Worm (Caenorhabditis elegans) whole organism, L4 larva: ENCODE data around the gene C06C6.8.
A peak's percentile ranks its signal among the peaks of the same experiment; 100 is the strongest.

ENCODE experiments used
- F10B5.3 ChIP-seq: sonication (generic microtip); optimal IDR thresholded peaks from 2 replicates; lab custom pipeline; 2016; ENCODE audit warnings: mild to moderate bottlenecking, missing genetic modification characterization, missing compliant biosample characterization
- F26F4.8 ChIP-seq: fragments of 200-800 bp; sonication (Bioruptor generic); conservative IDR thresholded peaks from 2 replicates; pipeline ENCODE4 v1.3.6; 2022; ENCODE audit warnings: missing genetic modification characterization, missing compliant biosample characterization
- R02D3.7 ChIP-seq: fragments of 150-350 bp; sonication (generic microtip); optimal IDR thresholded peaks from 3 replicates; lab custom pipeline; 2014; ENCODE audit warnings: missing biosample characterization, missing genetic modification characterization
- T20F7.1 ChIP-seq: fragments of 200-800 bp; sonication (Bioruptor generic); optimal IDR thresholded peaks from 2 replicates; lab custom pipeline; 2018; ENCODE audit warnings: mild to moderate bottlenecking, missing genetic modification characterization, missing compliant biosample characterization
- ZK546.5 ChIP-seq, 2 experiments: sonication (generic microtip); optimal IDR thresholded peaks; 2 replicates each; lab custom pipeline; 2017; ENCODE audit warnings: missing biosample characterization in 2 of 2, missing genetic modification characterization in 2 of 2
- aha-1 ChIP-seq: fragments of 150-350 bp; peaks from one replicate; lab custom pipeline; 2014; ENCODE audit warnings: missing biosample characterization, missing genetic modification characterization
- aly-2 ChIP-seq: sonication (generic microtip); optimal IDR thresholded peaks from 2 replicates; lab custom pipeline; 2018; ENCODE audit warnings: missing biosample characterization, missing genetic modification characterization
- ceh-20 ChIP-seq: fragments of 200-800 bp; sonication (Bioruptor generic); IDR thresholded peaks from 2 replicates; pipeline ENCODE4 v1.3.6; 2022; ENCODE audit warnings: missing genetic modification reagents, missing genetic modification characterization, missing compliant biosample characterization
- daf-12 ChIP-seq: fragments of 150-350 bp; optimal IDR thresholded peaks from 2 replicates; lab custom pipeline; 2014; ENCODE audit warnings: missing biosample characterization, missing genetic modification reagents, missing genetic modification characterization
- daf-19 ChIP-seq: fragments of 200-800 bp; sonication (Bioruptor generic); conservative IDR thresholded peaks from 2 replicates; pipeline ENCODE4 v1.3.6; 2022; ENCODE audit warnings: missing genetic modification characterization, missing compliant biosample characterization
- dmd-6 ChIP-seq: fragments of 200-800 bp; sonication (Bioruptor generic); IDR thresholded peaks from 2 replicates; pipeline ENCODE4 v1.3.6; 2022; ENCODE audit warnings: missing genetic modification reagents, missing genetic modification characterization, missing compliant biosample characterization
- dmd-9 ChIP-seq: fragments of 200-800 bp; sonication (Bioruptor generic); IDR thresholded peaks from 2 replicates; pipeline ENCODE4 v1.3.6; 2022; ENCODE audit warnings: missing genetic modification reagents, missing genetic modification characterization, missing compliant biosample characterization
- dpl-1 ChIP-seq: fragments of 150-350 bp; optimal IDR thresholded peaks from 2 replicates; lab custom pipeline; 2014; ENCODE audit warnings: missing biosample characterization, missing genetic modification reagents, missing genetic modification characterization
- duxl-1 ChIP-seq: sonication (generic microtip); optimal IDR thresholded peaks from 2 replicates; lab custom pipeline; 2016; ENCODE audit warnings: mild to moderate bottlenecking, missing genetic modification characterization, moderate library complexity, missing compliant biosample characterization; ENCODE audit not compliant: poor library complexity
- egl-27 ChIP-seq: sonication (generic microtip); optimal IDR thresholded peaks from 3 replicates; lab custom pipeline; 2017; ENCODE audit warnings: missing biosample characterization, missing genetic modification reagents, missing genetic modification characterization
- gei-8 ChIP-seq: fragments of 200-800 bp; sonication (Bioruptor generic); optimal IDR thresholded peaks from 2 replicates; lab custom pipeline; 2018; ENCODE audit warnings: mild to moderate bottlenecking, missing genetic modification characterization, missing compliant biosample characterization
- hmg-1.1 ChIP-seq: fragments of 200-800 bp; sonication (Bioruptor generic); IDR thresholded peaks from 2 replicates; pipeline ENCODE4 v1.3.6; 2022; ENCODE audit warnings: missing genetic modification reagents, missing genetic modification characterization, missing compliant biosample characterization
- jun-1 ChIP-seq: fragments of 150-350 bp; optimal IDR thresholded peaks from 2 replicates; lab custom pipeline; 2014; ENCODE audit warnings: missing biosample characterization, missing genetic modification reagents, missing genetic modification characterization
- madf-9 ChIP-seq: fragments of 200-800 bp; sonication (Bioruptor generic); conservative IDR thresholded peaks from 2 replicates; pipeline ENCODE4 v1.3.6; 2022; ENCODE audit warnings: missing genetic modification reagents, missing genetic modification characterization, missing compliant biosample characterization
- mdl-1 ChIP-seq, 2 experiments: fragments of 150-350 bp in 1 of 2; sonication (generic microtip) in 1 of 2; optimal IDR thresholded peaks; 2 replicates each; lab custom pipeline; 2014 to 2017; ENCODE audit warnings: missing biosample characterization in 2 of 2, missing genetic modification characterization in 2 of 2
- mdt-29 ChIP-seq: fragments of 200-800 bp; sonication (Bioruptor generic); IDR thresholded peaks from 2 replicates; pipeline ENCODE4 v1.3.6; 2022; ENCODE audit warnings: missing genetic modification reagents, missing genetic modification characterization, missing compliant biosample characterization
- mes-2 ChIP-seq: sonication (generic microtip); optimal IDR thresholded peaks from 2 replicates; lab custom pipeline; 2016; ENCODE audit warnings: missing genotype, mild to moderate bottlenecking, missing genetic modification characterization, missing compliant biosample characterization; ENCODE audit not compliant: poor library complexity, severe bottlenecking
- nhr-10 ChIP-seq: fragments of 150-350 bp; optimal IDR thresholded peaks from 2 replicates; lab custom pipeline; 2014; ENCODE audit warnings: missing biosample characterization, missing genetic modification characterization
- nhr-111 ChIP-seq: fragments of 200-800 bp; sonication (Bioruptor generic); optimal IDR thresholded peaks from 2 replicates; lab custom pipeline; 2018; ENCODE audit warnings: mild to moderate bottlenecking, missing genetic modification characterization, missing compliant biosample characterization
- nhr-25 ChIP-seq: sonication (generic microtip); optimal IDR thresholded peaks from 2 replicates; lab custom pipeline; 2017; ENCODE audit warnings: missing genetic modification characterization, mild to moderate bottlenecking, missing compliant biosample characterization, antibody characterized with exemption, moderate library complexity, borderline replicate concordance; ENCODE audit not compliant: insufficient read depth
- nhr-28 ChIP-seq: fragments of 150-350 bp; optimal IDR thresholded peaks from 2 replicates; lab custom pipeline; 2014; ENCODE audit warnings: missing biosample characterization, missing genetic modification characterization
- nhr-42 ChIP-seq: fragments of 200-800 bp; sonication (Bioruptor generic); IDR thresholded peaks from 2 replicates; pipeline ENCODE4 v1.3.6; 2022; ENCODE audit warnings: missing genetic modification characterization, missing compliant biosample characterization
- nhr-6 ChIP-seq: fragments of 150-350 bp; optimal IDR thresholded peaks from 2 replicates; lab custom pipeline; 2014; ENCODE audit warnings: missing biosample characterization, missing genetic modification characterization
- php-3 ChIP-seq: fragments of 200-800 bp; sonication (Bioruptor generic); IDR thresholded peaks from 2 replicates; pipeline ENCODE4 v1.3.6; 2022; ENCODE audit warnings: missing genetic modification reagents, missing genetic modification characterization, missing compliant biosample characterization
- pqm-1 ChIP-seq: sonication (generic microtip); optimal IDR thresholded peaks from 2 replicates; lab custom pipeline; 2017; ENCODE audit warnings: missing biosample characterization, missing genetic modification characterization
- saeg-2 ChIP-seq: fragments of 200-800 bp; sonication (Bioruptor generic); IDR thresholded peaks from 2 replicates; pipeline ENCODE4 v1.3.6; 2022; ENCODE audit warnings: missing genetic modification reagents, missing genetic modification characterization, missing compliant biosample characterization
- sdz-12 ChIP-seq: fragments of 200-800 bp; sonication (Bioruptor generic); optimal IDR thresholded peaks from 2 replicates; lab custom pipeline; 2018; ENCODE audit warnings: mild to moderate bottlenecking, missing genetic modification characterization, missing compliant biosample characterization
- spr-1 ChIP-seq: sonication (generic microtip); optimal IDR thresholded peaks from 2 replicates; lab custom pipeline; 2016; ENCODE audit warnings: mild to moderate bottlenecking, missing genetic modification characterization, missing compliant biosample characterization
- spr-3 ChIP-seq: fragments of 200-800 bp; sonication (Bioruptor generic); optimal IDR thresholded peaks from 2 replicates; lab custom pipeline; 2018; ENCODE audit warnings: mild to moderate bottlenecking, missing genetic modification characterization, missing compliant biosample characterization
- tag-97 ChIP-seq: fragments of 200-800 bp; sonication (Bioruptor generic); IDR thresholded peaks from 2 replicates; pipeline ENCODE4 v1.3.6; 2022; ENCODE audit warnings: missing genetic modification characterization, missing compliant biosample characterization
- zag-1 ChIP-seq: fragments of 150-350 bp; optimal IDR thresholded peaks from 2 replicates; lab custom pipeline; 2014; ENCODE audit warnings: missing biosample characterization, missing genetic modification characterization
- zip-11 ChIP-seq: fragments of 200-800 bp; sonication (Bioruptor generic); IDR thresholded peaks from 2 replicates; pipeline ENCODE4 v1.3.6; 2022; ENCODE audit warnings: missing genetic modification characterization, missing compliant biosample characterization
- zip-2 ChIP-seq: fragments of 150-350 bp; optimal IDR thresholded peaks from 2 replicates; lab custom pipeline; 2014; ENCODE audit warnings: missing biosample characterization, missing genetic modification characterization
- ztf-11 ChIP-seq: fragments of 150-350 bp; optimal IDR thresholded peaks from 2 replicates; lab custom pipeline; 2014; ENCODE audit warnings: missing biosample characterization, missing genetic modification characterization
- ztf-7 ChIP-seq: fragments of 150-350 bp; optimal IDR thresholded peaks from 2 replicates; lab custom pipeline; 2014; ENCODE audit warnings: missing biosample characterization, missing genetic modification characterization

The C06C6.8 gene

ce11 chrV:16000433-16000832 lies 3.5 kb downstream of the C06C6.8 start, which contains the start of gene nhr-50 (continued):
- TF ChIP-seq sdz-12 (GFP tag; lab: Kevin White, UChicago) (no peak), nhr-10 (tag; lab: Kevin White, UChicago) (no peak), zag-1 (no peak), dpl-1 (GFP tag; lab: Kevin White, UChicago) (peak; percentile 31), spr-1 (tag; lab: Kevin White, UChicago) (no peak), ceh-20 (GFP tag; lab: Robert Waterston, UW) (no peak), R02D3.7 (no peak), F10B5.3 (tag; lab: Kevin White, UChicago) (no peak), T20F7.1 (GFP tag; lab: Kevin White, UChicago) (no peak), nhr-42 (GFP tag; lab: Robert Waterston, UW) (no peak), nhr-25 (no peak), spr-3 (GFP tag; lab: Kevin White, UChicago) (no peak), egl-27 (tag; lab: Kevin White, UChicago) (no peak), pqm-1 (tag; lab: Kevin White, UChicago) (peak; percentile 35), php-3 (GFP tag; lab: Robert Waterston, UW) (no peak)

- TF ChIP-seq dpl-1 (GFP tag; lab: Kevin White, UChicago) = no peak
- TF ChIP-seq ZK546.5 (tag; optimal IDR thresholded peaks at IDR 0.05; lab: Kevin White, UChicago) = no peak
- no peak for TF ChIP-seq tag-97 (GFP tag; lab: Robert Waterston, UW)
- no peak for TF ChIP-seq aly-2 (tag; lab: Kevin White, UChicago)
- TF ChIP-seq dmd-6 (GFP tag; lab: Robert Waterston, UW) = no peak
- no peak for TF ChIP-seq saeg-2 (GFP tag; lab: Robert Waterston, UW)
- no peak for TF ChIP-seq nhr-111 (GFP tag; lab: Kevin White, UChicago)
- TF ChIP-seq zip-11 = no peak
- TF ChIP-seq ztf-11 (tag; lab: Kevin White, UChicago) = no peak
Observed at ce11 chrV:16002288-16002687, 5.4 kb downstream of the C06C6.8 start, which contains the start of gene nhr-63. TSS of gene nhr-63 (plus strand) at chrV:16002588.

- TF ChIP-seq dmd-6 (GFP tag; lab: Robert Waterston, UW) (no peak), mdl-1 (tag; optimal IDR thresholded peaks at IDR 0.05; lab: Kevin White, UChicago) (no peak), nhr-28 (no peak)
- TF ChIP-seq, all 104 proteins: peak for 0
Observed at ce11 chrV:16007505-16007904, 10.6 kb downstream of the C06C6.8 start, which contains the start of gene str-231. TSS of gene str-231 (minus strand) at chrV:16007605.

ce11 chrV:16009564-16009963 lies 12.6 kb downstream of the C06C6.8 start, which contains the start of gene str-233:
TSS of gene str-233 (minus strand) at chrV:16009664.
- TF ChIP-seq dpl-1 (GFP tag; lab: Kevin White, UChicago) = no peak
- TF ChIP-seq mdt-29 (GFP tag; lab: Robert Waterston, UW) = no peak
- TF ChIP-seq nhr-6 = no peak
- TF ChIP-seq daf-19 (GFP tag; lab: Robert Waterston, UW) = no peak
- no peak for TF ChIP-seq zag-1
- no peak for TF ChIP-seq hmg-1.1 (GFP tag; lab: Robert Waterston, UW)
- TF ChIP-seq ztf-7 (tag; lab: Kevin White, UChicago) = no peak
- TF ChIP-seq, all 104 proteins: peak for 0

- TF ChIP-seq nhr-10 (tag; lab: Kevin White, UChicago) = no peak
- no peak for TF ChIP-seq duxl-1
- no peak for TF ChIP-seq gei-8 (GFP tag; lab: Kevin White, UChicago)
- no peak for TF ChIP-seq jun-1 (tag; lab: Kevin White, UChicago)
- no peak for TF ChIP-seq dmd-9 (GFP tag; lab: Robert Waterston, UW)
- no peak for TF ChIP-seq aha-1
- TF ChIP-seq zip-2 (tag; lab: Kevin White, UChicago) = no peak
- no peak for TF ChIP-seq daf-12 (tag; lab: Kevin White, UChicago)
- no peak for TF ChIP-seq egl-27 (tag; lab: Kevin White, UChicago)
- no peak for TF ChIP-seq F26F4.8 (GFP tag; lab: Robert Waterston, UW)
- no peak for TF ChIP-seq mes-2
- no peak for TF ChIP-seq R02D3.7
- no peak for TF ChIP-seq madf-9 (GFP tag; lab: Robert Waterston, UW)
- TF ChIP-seq mdl-1 (tag; optimal IDR thresholded peaks at IDR 0.05; lab: Kevin White, UChicago) = no peak
Observed at ce11 chrV:16015652-16016051, 18.7 kb downstream of the C06C6.8 start, which contains the start of gene str-232. TSS of gene str-232 (minus strand) at chrV:16015752.
